Worm (Caenorhabditis elegans) whole organism, L2 larva: ENCODE data around the gene acr-25.

ENCODE experiments used
- R02D3.7 ChIP-seq: fragments of 150-350 bp; optimal IDR thresholded peaks from 2 replicates; lab custom pipeline; 2014; ENCODE audit warnings: missing biosample characterization, missing genetic modification characterization
- ZK546.5 ChIP-seq: sonication (generic microtip); optimal IDR thresholded peaks from 2 replicates; lab custom pipeline; 2017; ENCODE audit warnings: missing biosample characterization, missing genetic modification characterization
- alr-1 ChIP-seq: fragments of 150-350 bp; optimal IDR thresholded peaks from 2 replicates; lab custom pipeline; 2014; ENCODE audit warnings: missing biosample characterization, missing genetic modification characterization
- aly-2 ChIP-seq: fragments of 150-350 bp; optimal IDR thresholded peaks from 2 replicates; lab custom pipeline; 2014; ENCODE audit warnings: missing biosample characterization, missing genetic modification characterization
- ama-1 ChIP-seq: fragments of 150-350 bp; optimal IDR thresholded peaks from 2 replicates; lab custom pipeline; 2018; ENCODE audit warnings: inconsistent platforms
- blmp-1 ChIP-seq: sonication (generic microtip); optimal IDR thresholded peaks from 2 replicates; lab custom pipeline; 2017; ENCODE audit warnings: missing genetic modification characterization, mild to moderate bottlenecking, missing compliant biosample characterization, antibody characterized with exemption, moderate library complexity; ENCODE audit not compliant: insufficient read depth
- crh-2 ChIP-seq: sonication (generic microtip); optimal IDR thresholded peaks from 2 replicates; lab custom pipeline; 2017; ENCODE audit warnings: missing biosample characterization, missing genetic modification characterization
- dmd-4 ChIP-seq: sonication (generic microtip); optimal IDR thresholded peaks from 2 replicates; lab custom pipeline; 2017; ENCODE audit warnings: missing biosample characterization, missing genetic modification characterization
- egl-27 ChIP-seq: sonication (generic microtip); optimal IDR thresholded peaks from 3 replicates; lab custom pipeline; 2017; ENCODE audit warnings: missing biosample characterization, missing genetic modification reagents, missing genetic modification characterization
- elt-1 ChIP-seq: fragments of 150-350 bp; optimal IDR thresholded peaks from 2 replicates; lab custom pipeline; 2014; ENCODE audit warnings: missing biosample characterization, missing genetic modification characterization
- fos-1 ChIP-seq: fragments of 150-350 bp; optimal IDR thresholded peaks from 2 replicates; lab custom pipeline; 2014; ENCODE audit warnings: missing biosample characterization, missing genetic modification characterization
- gmeb-1 ChIP-seq: fragments of 150-350 bp; optimal IDR thresholded peaks from 2 replicates; lab custom pipeline; 2014; ENCODE audit warnings: missing biosample characterization, missing genetic modification characterization
- lin-13 ChIP-seq: fragments of 150-350 bp; optimal IDR thresholded peaks from 2 replicates; lab custom pipeline; 2014; ENCODE audit warnings: missing biosample characterization, missing genetic modification reagents, missing genetic modification characterization
- lsy-2 ChIP-seq, 2 experiments: fragments of 150-350 bp in 1 of 2; sonication (generic microtip) in 1 of 2; optimal IDR thresholded peaks; 2 replicates each; lab custom pipeline; 2014 to 2017; ENCODE audit warnings: missing biosample characterization in 2 of 2, missing genetic modification characterization in 2 of 2
- mab-5 ChIP-seq: fragments of 150-350 bp; optimal IDR thresholded peaks from 2 replicates; lab custom pipeline; 2014; ENCODE audit warnings: missing biosample characterization, missing genetic modification characterization
- mbf-1 ChIP-seq: sonication (generic microtip); optimal IDR thresholded peaks from 2 replicates; lab custom pipeline; 2017; ENCODE audit warnings: missing biosample characterization, missing genetic modification characterization
- mdl-1 ChIP-seq, 2 experiments: fragments of 150-350 bp in 1 of 2; sonication (generic microtip) in 1 of 2; optimal IDR thresholded peaks; 2 replicates each; lab custom pipeline; 2017; ENCODE audit warnings: missing biosample characterization in 2 of 2, missing genetic modification characterization in 2 of 2
- nhr-10 ChIP-seq: sonication (generic microtip); optimal IDR thresholded peaks from 2 replicates; lab custom pipeline; 2017; ENCODE audit warnings: missing biosample characterization, missing genetic modification characterization
- nhr-11 ChIP-seq: fragments of 150-350 bp; optimal IDR thresholded peaks from 2 replicates; lab custom pipeline; 2014; ENCODE audit warnings: missing biosample characterization, missing genetic modification characterization
- nhr-12 ChIP-seq: fragments of 150-350 bp; optimal IDR thresholded peaks from 2 replicates; lab custom pipeline; 2014; ENCODE audit warnings: missing biosample characterization, missing genetic modification characterization
- nhr-129 ChIP-seq: fragments of 150-350 bp; optimal IDR thresholded peaks from 2 replicates; lab custom pipeline; 2014; ENCODE audit warnings: missing biosample characterization, missing genetic modification characterization
- nhr-21 ChIP-seq: fragments of 150-350 bp; optimal IDR thresholded peaks from 2 replicates; lab custom pipeline; 2014; ENCODE audit warnings: missing biosample characterization, missing genetic modification characterization
- nhr-23 ChIP-seq: fragments of 150-350 bp; optimal IDR thresholded peaks from 2 replicates; lab custom pipeline; 2014; ENCODE audit warnings: missing biosample characterization, missing genetic modification reagents, missing genetic modification characterization
- nhr-237 ChIP-seq: fragments of 150-350 bp; optimal IDR thresholded peaks from 2 replicates; lab custom pipeline; 2014; ENCODE audit warnings: missing biosample characterization, missing genetic modification characterization
- nhr-6 ChIP-seq: fragments of 150-350 bp; optimal IDR thresholded peaks from 2 replicates; lab custom pipeline; 2014; ENCODE audit warnings: missing biosample characterization, missing genetic modification characterization
- nhr-77 ChIP-seq: fragments of 150-350 bp; optimal IDR thresholded peaks from 2 replicates; lab custom pipeline; 2014; ENCODE audit warnings: missing biosample characterization, missing genetic modification characterization
- peb-1 ChIP-seq: fragments of 150-350 bp; optimal IDR thresholded peaks from 2 replicates; lab custom pipeline; 2014; ENCODE audit warnings: missing biosample characterization, missing genetic modification characterization
- sma-3 ChIP-seq: sonication (generic microtip); optimal IDR thresholded peaks from 2 replicates; lab custom pipeline; 2016; ENCODE audit warnings: missing genetic modification reagents, missing genetic modification characterization, missing compliant biosample characterization
- sma-9 ChIP-seq, 2 experiments: fragments of 150-350 bp in 1 of 2; sonication (generic microtip) in 1 of 2; optimal IDR thresholded peaks; 2 replicates each; lab custom pipeline; 2014 to 2016; ENCODE audit warnings: missing genetic modification characterization in 2 of 2, mild to moderate bottlenecking in 1 of 2, missing biosample characterization in 1 of 2, missing compliant biosample characterization in 1 of 2, missing genetic modification reagents in 1 of 2, moderate library complexity in 1 of 2
- snpc-4 ChIP-seq: fragments of 150-350 bp; optimal IDR thresholded peaks from 2 replicates; lab custom pipeline; 2014; ENCODE audit warnings: missing biosample characterization, missing genetic modification characterization
- unc-39 ChIP-seq: fragments of 150-350 bp; optimal IDR thresholded peaks from 2 replicates; lab custom pipeline; 2014; ENCODE audit warnings: missing biosample characterization, missing genetic modification characterization
- unc-55 ChIP-seq: fragments of 150-350 bp; sonication (generic microtip); optimal IDR thresholded peaks from 3 replicates; lab custom pipeline; 2014; ENCODE audit warnings: missing biosample characterization, missing genetic modification reagents, missing genetic modification characterization
- unc-62 ChIP-seq: fragments of 150-350 bp; optimal IDR thresholded peaks from 2 replicates; lab custom pipeline; 2014; ENCODE audit warnings: missing biosample characterization, missing genetic modification reagents, missing genetic modification characterization
- zag-1 ChIP-seq: fragments of 150-350 bp; optimal IDR thresholded peaks from 2 replicates; lab custom pipeline; 2014; ENCODE audit warnings: missing biosample characterization, missing genetic modification characterization
- ztf-1 ChIP-seq: fragments of 200-800 bp; sonication (Bioruptor generic); conservative IDR thresholded peaks from 2 replicates; pipeline ENCODE4 v1.3.6; 2022; ENCODE audit warnings: missing genetic modification characterization, missing compliant biosample characterization
- ztf-11 ChIP-seq: sonication (generic microtip); optimal IDR thresholded peaks from 2 replicates; lab custom pipeline; 2017; ENCODE audit warnings: missing biosample characterization, missing genetic modification characterization
- ztf-4 ChIP-seq: fragments of 150-350 bp; optimal IDR thresholded peaks from 2 replicates; lab custom pipeline; 2014; ENCODE audit warnings: missing biosample characterization, missing genetic modification characterization

Gene acr-25

ce11 chrIV:6443018-6443417 lies 21.1 kb upstream of the acr-25 start:
- TF ChIP-seq mab-5, result no peak
- TF ChIP-seq sma-9 (GFP tag; optimal IDR thresholded peaks at IDR 0.05; lab: Kevin White, UChicago), result no peak
- no peak for TF ChIP-seq sma-9 (tag; optimal IDR thresholded peaks at IDR 0.05; lab: Kevin White, UChicago)
- no peak for TF ChIP-seq nhr-23
- TF ChIP-seq blmp-1 (tag; lab: Kevin White, UChicago), result no peak
- TF ChIP-seq lin-13 (GFP tag; lab: Kevin White, UChicago), result no peak

ce11 chrIV:6457472-6457871 lies 6.6 kb upstream of the acr-25 start, which contains the start of gene lgc-10:
Gene lgc-10 (minus strand): TSS chrIV:6457572.
- TF ChIP-seq mdl-1 (tag; optimal IDR thresholded peaks at IDR 0.05; lab: Kevin White, UChicago) (no peak), sma-9 (GFP tag; optimal IDR thresholded peaks at IDR 0.05; lab: Kevin White, UChicago) (no peak), sma-9 (tag; optimal IDR thresholded peaks at IDR 0.05; lab: Kevin White, UChicago) (no peak), crh-2 (tag; lab: Kevin White, UChicago) (no peak), aly-2 (tag; lab: Kevin White, UChicago) (no peak), ZK546.5 (tag; lab: Kevin White, UChicago) (no peak), nhr-237 (tag; lab: Kevin White, UChicago) (no peak), peb-1 (no peak), snpc-4 (tag; lab: Kevin White, UChicago) (no peak), nhr-77 (tag; lab: Kevin White, UChicago) (no peak), nhr-21 (no peak), nhr-6 (tag; lab: Kevin White, UChicago) (no peak), nhr-12 (tag; lab: Kevin White, UChicago) (no peak), ztf-4 (tag; lab: Kevin White, UChicago) (no peak), lsy-2 (tag; optimal IDR thresholded peaks at IDR 0.05; lab: Kevin White, UChicago) (no peak), elt-1 (no peak), fos-1 (no peak), egl-27 (no peak), nhr-11 (tag; lab: Kevin White, UChicago) (no peak), blmp-1 (tag; lab: Kevin White, UChicago) (no peak), alr-1 (tag; lab: Kevin White, UChicago) (no peak)

- TF ChIP-seq dmd-4 (no peak), mbf-1 (no peak), blmp-1 (tag; lab: Kevin White, UChicago) (no peak), ztf-11 (tag; lab: Kevin White, UChicago) (no peak), nhr-23 (no peak), nhr-10 (tag; lab: Kevin White, UChicago) (no peak), ZK546.5 (tag; lab: Kevin White, UChicago) (no peak), unc-39 (tag; lab: Kevin White, UChicago) (no peak), lin-13 (GFP tag; lab: Kevin White, UChicago) (no peak), unc-62 (no peak)
- TF ChIP-seq, all 48 proteins: peak for 0
Measured at ce11 chrIV:6460596-6460995, 3.5 kb upstream of the acr-25 start.

ce11 chrIV:6471216-6471615 lies 7.1 kb downstream of the acr-25 start, which contains the start of gene tmed-13:
Gene tmed-13 (minus strand): TSS chrIV:6471384.
- no peak for TF ChIP-seq ama-1 (lab: Kevin White, UChicago)
- no peak for TF ChIP-seq ztf-11 (tag; lab: Kevin White, UChicago)
- TF ChIP-seq dmd-4, result no peak
- no peak for TF ChIP-seq nhr-129 (tag; lab: Kevin White, UChicago)
- TF ChIP-seq ztf-1 (GFP tag; lab: Robert Waterston, UW), result no peak
- TF ChIP-seq R02D3.7, result no peak
- no peak for TF ChIP-seq gmeb-1 (tag; lab: Kevin White, UChicago)
- no peak for TF ChIP-seq mdl-1 (tag; optimal IDR thresholded peaks at IDR 0.05; lab: Kevin White, UChicago)
- TF ChIP-seq sma-3 (GFP tag; lab: Kevin White, UChicago), result no peak
- TF ChIP-seq unc-55 (GFP tag; lab: Kevin White, UChicago), result no peak
- no peak for TF ChIP-seq nhr-23
- TF ChIP-seq nhr-77 (tag; lab: Kevin White, UChicago), result no peak
- TF ChIP-seq unc-62, result no peak
- TF ChIP-seq zag-1 (tag; lab: Kevin White, UChicago), result no peak
- no peak for TF ChIP-seq nhr-12 (tag; lab: Kevin White, UChicago)
- no peak for TF ChIP-seq elt-1
- TF ChIP-seq nhr-6 (tag; lab: Kevin White, UChicago), result no peak
